Fruit fly (Drosophila melanogaster) ovary, adult (tissue): ENCODE results near the gene Chs2.

Experiments used
- CG17801 ChIP-seq: fragments of 200-800 bp; optimal IDR thresholded peaks from 2 replicates; lab custom pipeline; 2019; ENCODE audit warnings: missing biosample characterization, mild to moderate bottlenecking, missing genetic modification characterization, moderate library complexity; ENCODE audit not compliant: partially characterized antibody

Chs2 gene

DNA sequence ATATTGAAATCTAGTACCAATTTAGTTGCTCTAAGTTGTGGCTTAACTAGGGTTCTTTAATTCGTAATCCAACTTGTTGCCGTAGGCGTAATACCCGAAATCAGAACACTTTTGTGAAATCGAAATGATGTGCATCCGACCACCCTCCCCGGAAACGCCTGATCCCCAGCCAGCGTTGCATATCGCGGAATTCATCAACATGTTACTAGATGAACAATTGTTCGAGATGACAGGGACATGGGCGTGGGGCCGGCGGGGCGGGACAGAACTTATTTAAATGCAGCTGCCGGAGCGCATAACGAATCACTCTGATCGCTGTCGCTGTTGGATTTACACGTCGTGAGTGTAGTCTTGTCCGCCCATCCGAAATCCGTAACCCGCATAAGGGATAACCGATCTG is 22.7 kb downstream of the Chs2 start, which contains the start of gene Act79B:
TSS of gene Act79B (plus strand) at position 301 of the 400 bp plus-strand sequence.
- TF ChIP-seq CG17801: no peak

DNA sequence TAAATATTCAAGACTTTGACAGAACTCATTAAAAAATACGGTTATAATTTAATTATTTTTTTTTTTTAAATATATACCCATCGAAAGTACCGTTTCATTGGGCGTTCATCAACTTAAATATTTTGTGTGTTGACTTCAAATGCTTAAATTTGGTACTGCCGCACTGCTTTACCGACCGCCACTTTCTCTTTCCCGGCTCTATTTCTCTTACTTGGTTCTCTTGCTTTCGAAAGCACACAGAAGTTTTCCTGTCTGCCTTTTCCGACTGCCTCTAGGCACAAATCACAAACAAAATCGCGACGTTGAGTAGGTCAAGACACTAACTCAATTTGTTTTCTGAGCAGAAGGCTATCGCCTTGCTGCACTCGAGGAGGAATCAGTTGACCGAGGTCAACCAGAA is 31.8 kb downstream of the Chs2 start:
- TF ChIP-seq CG17801: no peak

DNA sequence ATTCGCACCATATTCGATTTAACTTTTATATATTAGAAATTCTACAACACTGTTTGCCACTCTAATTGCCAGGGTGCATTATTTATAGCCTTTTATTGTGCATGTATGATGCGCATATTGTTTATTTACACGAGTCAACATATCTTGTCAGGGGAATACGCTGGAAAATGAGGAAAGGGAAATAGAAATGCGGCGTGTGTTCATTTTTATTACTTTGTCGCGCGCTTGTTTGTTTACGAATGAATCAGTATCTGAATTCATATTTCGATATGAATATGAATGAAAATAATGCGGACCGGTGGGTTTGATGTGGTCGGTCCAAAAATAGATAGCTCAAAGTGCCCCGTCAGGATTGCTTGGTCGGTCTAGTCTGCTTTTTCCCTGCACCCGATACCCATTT is 43.9 kb downstream of the Chs2 start:
- TF ChIP-seq CG17801: no peak
